Worm (Caenorhabditis elegans): ENCODE results near the gene col-166.

DNA sequence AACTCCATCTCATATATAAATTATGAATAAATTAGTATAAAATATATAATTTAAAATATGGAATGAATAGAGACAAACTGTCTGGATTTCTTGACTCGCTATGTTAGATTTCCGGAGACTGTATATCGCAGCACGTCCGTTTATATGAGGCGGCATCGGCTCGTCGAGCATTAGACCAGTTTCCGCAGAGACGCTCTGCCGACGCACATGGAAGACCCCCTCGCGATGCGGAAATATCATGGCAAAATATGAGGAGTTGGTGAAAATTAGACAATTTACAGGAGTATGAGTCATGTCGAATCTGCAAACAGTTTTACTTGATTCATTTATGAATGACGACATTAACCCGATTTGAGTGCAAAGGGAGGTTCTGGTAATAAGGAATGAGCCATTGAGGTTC lies 39.7 kb downstream of the col-166 start, which contains the start of gene chtb-3:
- TF ChIP-seq ztf-16 (tag; optimal IDR thresholded peaks at IDR 0.05) (no peak), ceh-30 (tag; optimal IDR thresholded peaks at IDR 0.05) (no peak), ama-1 (optimal IDR thresholded peaks at IDR 0.05) (no peak)
